Worm (Caenorhabditis elegans): ENCODE results near the gene Y32G9A.3.

ce11 chrV:1921321-1921720 lies 10.1 kb downstream of the Y32G9A.3 start, which contains the start of gene gst-37:
- TF ChIP-seq pha-4 (tag; optimal IDR thresholded peaks at IDR 0.05): no peak
- TF ChIP-seq xnd-1 (tag; optimal IDR thresholded peaks at IDR 0.05): no peak
- no peak for TF ChIP-seq tbx-9 (tag; optimal IDR thresholded peaks at IDR 0.05; ENCODE audit: borderline replicate concordance)
- no peak for TF ChIP-seq ama-1 (optimal IDR thresholded peaks at IDR 0.05)
- TF ChIP-seq ama-1 (GFP tag; optimal IDR thresholded peaks at IDR 0.05): no peak
- TF ChIP-seq attf-3 (GFP tag; conservative IDR thresholded peaks at IDR 0.05): no peak
- no peak for TF ChIP-seq repo-1 (tag; optimal IDR thresholded peaks at IDR 0.05)

Measured in whole organism, young adult.